Worm (Caenorhabditis elegans) whole organism, L2 larva: ENCODE measurements around the gene cutl-12.

Experiments used
- C34F6.9 ChIP-seq: fragments of 150-350 bp; optimal IDR thresholded peaks from 2 replicates; lab custom pipeline; 2014; ENCODE audit warnings: missing biosample characterization, missing genetic modification characterization
- Y55F3AM.14 ChIP-seq: fragments of 200-800 bp; sonication (Bioruptor generic); optimal IDR thresholded peaks from 2 replicates; lab custom pipeline; 2018; ENCODE audit warnings: mild to moderate bottlenecking, missing genetic modification characterization, missing compliant biosample characterization
- ZK546.5 ChIP-seq: sonication (generic microtip); optimal IDR thresholded peaks from 2 replicates; lab custom pipeline; 2017; ENCODE audit warnings: missing biosample characterization, missing genetic modification characterization
- alr-1 ChIP-seq: fragments of 150-350 bp; optimal IDR thresholded peaks from 2 replicates; lab custom pipeline; 2014; ENCODE audit warnings: missing biosample characterization, missing genetic modification characterization
- ama-1 ChIP-seq: fragments of 150-350 bp; optimal IDR thresholded peaks from 2 replicates; lab custom pipeline; 2018; ENCODE audit warnings: inconsistent platforms
- blmp-1 ChIP-seq: sonication (generic microtip); optimal IDR thresholded peaks from 2 replicates; lab custom pipeline; 2017; ENCODE audit warnings: missing genetic modification characterization, mild to moderate bottlenecking, missing compliant biosample characterization, antibody characterized with exemption, moderate library complexity; ENCODE audit not compliant: insufficient read depth
- ceh-82 ChIP-seq: fragments of 150-350 bp; optimal IDR thresholded peaks from 2 replicates; lab custom pipeline; 2014; ENCODE audit warnings: missing biosample characterization, missing genetic modification characterization
- crh-2 ChIP-seq: sonication (generic microtip); optimal IDR thresholded peaks from 2 replicates; lab custom pipeline; 2017; ENCODE audit warnings: missing biosample characterization, missing genetic modification characterization
- dmd-4 ChIP-seq: sonication (generic microtip); optimal IDR thresholded peaks from 2 replicates; lab custom pipeline; 2017; ENCODE audit warnings: missing biosample characterization, missing genetic modification characterization
- elt-1 ChIP-seq: fragments of 150-350 bp; optimal IDR thresholded peaks from 2 replicates; lab custom pipeline; 2014; ENCODE audit warnings: missing biosample characterization, missing genetic modification characterization
- elt-3 ChIP-seq: sonication (generic microtip); optimal IDR thresholded peaks from 2 replicates; lab custom pipeline; 2017; ENCODE audit warnings: missing biosample characterization, missing genetic modification characterization
- fos-1 ChIP-seq: fragments of 150-350 bp; optimal IDR thresholded peaks from 2 replicates; lab custom pipeline; 2014; ENCODE audit warnings: missing biosample characterization, missing genetic modification characterization
- gmeb-1 ChIP-seq: fragments of 150-350 bp; optimal IDR thresholded peaks from 2 replicates; lab custom pipeline; 2014; ENCODE audit warnings: missing biosample characterization, missing genetic modification characterization
- lin-11 ChIP-seq: fragments of 150-350 bp; sonication (generic microtip); optimal IDR thresholded peaks from 2 replicates; lab custom pipeline; 2014; ENCODE audit warnings: missing biosample characterization, missing genetic modification characterization, inconsistent platforms, mixed read lengths
- lsy-2 ChIP-seq, 2 experiments: fragments of 150-350 bp in 1 of 2; sonication (generic microtip) in 1 of 2; optimal IDR thresholded peaks; 2 replicates each; lab custom pipeline; 2014 to 2017; ENCODE audit warnings: missing biosample characterization in 2 of 2, missing genetic modification characterization in 2 of 2
- mbf-1 ChIP-seq: sonication (generic microtip); optimal IDR thresholded peaks from 2 replicates; lab custom pipeline; 2017; ENCODE audit warnings: missing biosample characterization, missing genetic modification characterization
- nhr-10 ChIP-seq: sonication (generic microtip); optimal IDR thresholded peaks from 2 replicates; lab custom pipeline; 2017; ENCODE audit warnings: missing biosample characterization, missing genetic modification characterization
- nhr-12 ChIP-seq: fragments of 150-350 bp; optimal IDR thresholded peaks from 2 replicates; lab custom pipeline; 2014; ENCODE audit warnings: missing biosample characterization, missing genetic modification characterization
- nhr-129 ChIP-seq: fragments of 150-350 bp; optimal IDR thresholded peaks from 2 replicates; lab custom pipeline; 2014; ENCODE audit warnings: missing biosample characterization, missing genetic modification characterization
- nhr-21 ChIP-seq: fragments of 150-350 bp; optimal IDR thresholded peaks from 2 replicates; lab custom pipeline; 2014; ENCODE audit warnings: missing biosample characterization, missing genetic modification characterization
- nhr-23 ChIP-seq: fragments of 150-350 bp; optimal IDR thresholded peaks from 2 replicates; lab custom pipeline; 2014; ENCODE audit warnings: missing biosample characterization, missing genetic modification reagents, missing genetic modification characterization
- nhr-237 ChIP-seq: fragments of 150-350 bp; optimal IDR thresholded peaks from 2 replicates; lab custom pipeline; 2014; ENCODE audit warnings: missing biosample characterization, missing genetic modification characterization
- nhr-25 ChIP-seq: fragments of 150-350 bp; sonication (generic microtip); optimal IDR thresholded peaks from 3 replicates; lab custom pipeline; 2014; ENCODE audit warnings: missing biosample characterization, missing genetic modification characterization
- nhr-6 ChIP-seq: fragments of 150-350 bp; optimal IDR thresholded peaks from 2 replicates; lab custom pipeline; 2014; ENCODE audit warnings: missing biosample characterization, missing genetic modification characterization
- peb-1 ChIP-seq: fragments of 150-350 bp; optimal IDR thresholded peaks from 2 replicates; lab custom pipeline; 2014; ENCODE audit warnings: missing biosample characterization, missing genetic modification characterization
- sem-4 ChIP-seq: fragments of 150-350 bp; optimal IDR thresholded peaks from 2 replicates; lab custom pipeline; 2014; ENCODE audit warnings: missing biosample characterization, missing genetic modification reagents, missing genetic modification characterization
- skn-1 ChIP-seq: sonication (generic microtip); optimal IDR thresholded peaks from 2 replicates; lab custom pipeline; 2017; ENCODE audit warnings: missing biosample characterization, missing genetic modification characterization
- sma-9 ChIP-seq, 2 experiments: fragments of 150-350 bp in 1 of 2; sonication (generic microtip) in 1 of 2; optimal IDR thresholded peaks; 2 replicates each; lab custom pipeline; 2014 to 2016; ENCODE audit warnings: missing genetic modification characterization in 2 of 2, mild to moderate bottlenecking in 1 of 2, missing biosample characterization in 1 of 2, missing compliant biosample characterization in 1 of 2, missing genetic modification reagents in 1 of 2, moderate library complexity in 1 of 2
- snpc-4 ChIP-seq: fragments of 150-350 bp; optimal IDR thresholded peaks from 2 replicates; lab custom pipeline; 2014; ENCODE audit warnings: missing biosample characterization, missing genetic modification characterization
- unc-39 ChIP-seq: fragments of 150-350 bp; optimal IDR thresholded peaks from 2 replicates; lab custom pipeline; 2014; ENCODE audit warnings: missing biosample characterization, missing genetic modification characterization
- unc-55 ChIP-seq: fragments of 150-350 bp; sonication (generic microtip); optimal IDR thresholded peaks from 3 replicates; lab custom pipeline; 2014; ENCODE audit warnings: missing biosample characterization, missing genetic modification reagents, missing genetic modification characterization
- unc-62 ChIP-seq: fragments of 150-350 bp; optimal IDR thresholded peaks from 2 replicates; lab custom pipeline; 2014; ENCODE audit warnings: missing biosample characterization, missing genetic modification reagents, missing genetic modification characterization
- zag-1 ChIP-seq: fragments of 150-350 bp; optimal IDR thresholded peaks from 2 replicates; lab custom pipeline; 2014; ENCODE audit warnings: missing biosample characterization, missing genetic modification characterization
- ztf-1 ChIP-seq: fragments of 200-800 bp; sonication (Bioruptor generic); conservative IDR thresholded peaks from 2 replicates; pipeline ENCODE4 v1.3.6; 2022; ENCODE audit warnings: missing genetic modification characterization, missing compliant biosample characterization
- ztf-4 ChIP-seq: fragments of 150-350 bp; optimal IDR thresholded peaks from 2 replicates; lab custom pipeline; 2014; ENCODE audit warnings: missing biosample characterization, missing genetic modification characterization

Gene cutl-12

ce11 chrII:8617516-8617915, 16.8 kb downstream of the cutl-12 start, which contains the start of gene chhy-1:
Gene chhy-1 (minus strand): TSS chrII:8617616.
- TF ChIP-seq gmeb-1 (tag; lab: Kevin White, UChicago) (no peak), skn-1 (no peak), unc-39 (tag; lab: Kevin White, UChicago) (no peak), nhr-25 (tag; lab: Kevin White, UChicago) (no peak), crh-2 (no peak), snpc-4 (tag; lab: Kevin White, UChicago) (no peak), nhr-237 (tag; lab: Kevin White, UChicago) (no peak), nhr-23 (tag; lab: Kevin White, UChicago) (no peak), ztf-1 (GFP tag; lab: Robert Waterston, UW) (no peak), nhr-6 (tag; lab: Kevin White, UChicago) (no peak), lsy-2 (tag; optimal IDR thresholded peaks at IDR 0.05; lab: Kevin White, UChicago) (no peak), sma-9 (GFP tag; optimal IDR thresholded peaks at IDR 0.05; lab: Kevin White, UChicago) (no peak), sma-9 (tag; optimal IDR thresholded peaks at IDR 0.05; lab: Kevin White, UChicago) (no peak), C34F6.9 (tag; lab: Kevin White, UChicago) (no peak), nhr-10 (tag; lab: Kevin White, UChicago) (no peak), sem-4 (no peak), zag-1 (tag; lab: Kevin White, UChicago) (no peak), nhr-129 (tag; lab: Kevin White, UChicago) (no peak)
- TF ChIP-seq, all 48 proteins: peak for 0

ce11 chrII:8616155-8616554, 18.1 kb downstream of the cutl-12 start:
- TF ChIP-seq elt-3 (tag; lab: Kevin White, UChicago), result no peak
- TF ChIP-seq skn-1, result no peak
- no peak for TF ChIP-seq snpc-4 (tag; lab: Kevin White, UChicago)
- no peak for TF ChIP-seq ztf-4 (tag; lab: Kevin White, UChicago)
- no peak for TF ChIP-seq nhr-21 (tag; lab: Kevin White, UChicago)
- TF ChIP-seq sem-4, result no peak
- TF ChIP-seq ZK546.5 (tag; lab: Kevin White, UChicago), result no peak
- TF ChIP-seq blmp-1, result no peak
- no peak for TF ChIP-seq ama-1 (lab: Kevin White, UChicago)
- no peak for TF ChIP-seq alr-1
- TF ChIP-seq peb-1 (tag; lab: Kevin White, UChicago), result no peak
- TF ChIP-seq dmd-4 (tag; lab: Kevin White, UChicago), result no peak
- TF ChIP-seq nhr-25 (tag; lab: Kevin White, UChicago), result no peak
- TF ChIP-seq ceh-82, result no peak

- TF ChIP-seq lin-11 (tag; lab: Kevin White, UChicago) (no peak), skn-1 (no peak), ZK546.5 (tag; lab: Kevin White, UChicago) (no peak), nhr-237 (tag; lab: Kevin White, UChicago) (no peak), nhr-6 (tag; lab: Kevin White, UChicago) (no peak), unc-55 (no peak), nhr-10 (tag; lab: Kevin White, UChicago) (no peak), nhr-21 (tag; lab: Kevin White, UChicago) (no peak), unc-62 (no peak)
These were observed 21.8 kb downstream of the cutl-12 start, which contains the start of gene T22C8.1 for ce11 chrII:8612470-8612869. Gene T22C8.1 (plus strand): TSS chrII:8612770.

- no peak for TF ChIP-seq gmeb-1 (tag; lab: Kevin White, UChicago)
- no peak for TF ChIP-seq blmp-1
- TF ChIP-seq lsy-2 (tag; optimal IDR thresholded peaks at IDR 0.05; lab: Kevin White, UChicago), result no peak
- no peak for TF ChIP-seq elt-1 (tag; lab: Kevin White, UChicago)
- no peak for TF ChIP-seq mbf-1
- TF ChIP-seq nhr-12, result no peak
- TF ChIP-seq nhr-23 (tag; lab: Kevin White, UChicago), result no peak
- TF ChIP-seq ceh-82, result no peak
These were observed 23.0 kb downstream of the cutl-12 start for ce11 chrII:8611330-8611729.

ce11 chrII:8610585-8610984, 23.7 kb downstream of the cutl-12 start:
- TF ChIP-seq Y55F3AM.14 (no peak), blmp-1 (no peak), gmeb-1 (tag; lab: Kevin White, UChicago) (no peak), C34F6.9 (tag; lab: Kevin White, UChicago) (no peak), lsy-2 (tag; optimal IDR thresholded peaks at IDR 0.05; lab: Kevin White, UChicago) (no peak), mbf-1 (no peak), nhr-25 (tag; lab: Kevin White, UChicago) (no peak), fos-1 (tag; lab: Kevin White, UChicago) (no peak), unc-62 (no peak), nhr-6 (tag; lab: Kevin White, UChicago) (no peak), elt-1 (tag; lab: Kevin White, UChicago) (no peak), alr-1 (no peak), dmd-4 (tag; lab: Kevin White, UChicago) (no peak), crh-2 (no peak)
